Worm (Caenorhabditis elegans) whole organism, mixed stage, embryonic: ENCODE measurements around the gene chdh-1.

Experiments
- ces-1 ChIP-seq: fragments of 150-350 bp; optimal IDR thresholded peaks from 2 replicates; lab custom pipeline; 2014; ENCODE audit warnings: missing biosample characterization, missing genetic modification reagents, missing genetic modification characterization
- ham-2 ChIP-seq: fragments of 200-800 bp; sonication (Bioruptor generic); optimal IDR thresholded peaks from 2 replicates; lab custom pipeline; 2018; ENCODE audit warnings: mild to moderate bottlenecking, missing genetic modification characterization, missing compliant biosample characterization
- pha-4 ChIP-seq: fragments of 150-350 bp; optimal IDR thresholded peaks from 2 replicates; lab custom pipeline; 2018; ENCODE audit warnings: missing biosample characterization, missing genetic modification reagents, missing genetic modification characterization
- snpc-4 ChIP-seq: fragments of 150-350 bp; optimal IDR thresholded peaks from 2 replicates; lab custom pipeline; 2014; ENCODE audit warnings: missing biosample characterization, missing genetic modification characterization
- unc-62 ChIP-seq: fragments of 150-350 bp; optimal IDR thresholded peaks from 2 replicates; lab custom pipeline; 2014; ENCODE audit warnings: missing biosample characterization, missing genetic modification reagents, missing genetic modification characterization
- zip-8 ChIP-seq: fragments of 150-350 bp; optimal IDR thresholded peaks from 2 replicates; lab custom pipeline; 2014; ENCODE audit warnings: missing biosample characterization, missing genetic modification characterization

ce11 chrII:8648843-8649242, 49.9 kb downstream of the chdh-1 start:
- no peak for TF ChIP-seq ces-1 (GFP tag; lab: Kevin White, UChicago)
- TF ChIP-seq ham-2: no peak
- no peak for TF ChIP-seq unc-62
- TF ChIP-seq pha-4 (tag; lab: Kevin White, UChicago): no peak
- TF ChIP-seq snpc-4 (tag; lab: Kevin White, UChicago): no peak
- no peak for TF ChIP-seq zip-8 (tag; lab: Kevin White, UChicago)
